Fruit fly (Drosophila melanogaster) whole organism, embryonic: ENCODE measurements around the gene DIP-eta.
A peak's percentile ranks its signal among the peaks of the same experiment; 100 is the strongest.

ENCODE experiments used
- Atf6 ChIP-seq: fragments of 200-800 bp; sonication (Bioruptor generic); IDR thresholded peaks from 2 replicates; pipeline ENCODE4 v1.3.6; 2022; ENCODE audit warnings: missing biosample characterization, missing genetic modification characterization
- CG10462 ChIP-seq: fragments of 200-800 bp; sonication (Bioruptor generic); optimal IDR thresholded peaks from 2 replicates; lab custom pipeline; 2016; ENCODE audit warnings: missing biosample characterization, missing genetic modification characterization
- CG11398 ChIP-seq: fragments of 200-800 bp; sonication (Bioruptor generic); optimal IDR thresholded peaks from 2 replicates; lab custom pipeline; 2016; ENCODE audit warnings: missing biosample characterization, missing genetic modification characterization
- CG12236 ChIP-seq: fragments of 200-800 bp; sonication (Bioruptor generic); optimal IDR thresholded peaks from 2 replicates; lab custom pipeline; 2016; ENCODE audit warnings: missing biosample characterization, missing genetic modification characterization
- CG14667 ChIP-seq: fragments of 200-800 bp; sonication (Bioruptor generic); IDR thresholded peaks from 2 replicates; pipeline ENCODE4 v1.3.6; 2022; ENCODE audit warnings: missing biosample characterization, missing genetic modification characterization
- CG14965 ChIP-seq: fragments of 200-800 bp; sonication (Bioruptor generic); optimal IDR thresholded peaks from 2 replicates; lab custom pipeline; 2016; ENCODE audit warnings: missing biosample characterization, missing genetic modification characterization, borderline replicate concordance
- CG15269 ChIP-seq: fragments of 200-800 bp; sonication (Bioruptor generic); optimal IDR thresholded peaks from 2 replicates; lab custom pipeline; 2018; ENCODE audit warnings: missing biosample characterization, mild to moderate bottlenecking, missing genetic modification characterization, moderate library complexity
- CG1647 ChIP-seq: fragments of 200-800 bp; sonication (Bioruptor generic); optimal IDR thresholded peaks from 3 replicates; lab custom pipeline; 2016; ENCODE audit warnings: missing biosample characterization, missing genetic modification characterization
- CG17328 ChIP-seq: fragments of 200-800 bp; sonication (Bioruptor generic); IDR thresholded peaks from 2 replicates; pipeline ENCODE4 v1.3.6; 2022; ENCODE audit warnings: missing biosample characterization, missing genetic modification characterization
- CG17612 ChIP-seq: fragments of 200-800 bp; sonication (Bioruptor generic); IDR thresholded peaks from 2 replicates; pipeline ENCODE4 v1.3.6; 2022; ENCODE audit warnings: missing biosample characterization, missing genetic modification characterization
- CG1792 ChIP-seq: fragments of 200-800 bp; sonication (Bioruptor generic); optimal IDR thresholded peaks from 2 replicates; lab custom pipeline; 2016; ENCODE audit warnings: missing biosample characterization, missing genetic modification characterization
- CG1832 ChIP-seq: fragments of 200-800 bp; sonication (Bioruptor generic); optimal IDR thresholded peaks from 2 replicates; lab custom pipeline; 2017; ENCODE audit warnings: missing biosample characterization, mild to moderate bottlenecking, missing genetic modification characterization, inconsistent platforms
- CG4282 ChIP-seq: fragments of 200-800 bp; sonication (Bioruptor generic); optimal IDR thresholded peaks from 2 replicates; lab custom pipeline; 2016; ENCODE audit warnings: missing biosample characterization, missing genetic modification characterization
- CG4617 ChIP-seq: fragments of 200-800 bp; sonication (Bioruptor generic); optimal IDR thresholded peaks from 3 replicates; lab custom pipeline; 2016; ENCODE audit warnings: missing biosample characterization, missing genetic modification characterization, borderline replicate concordance
- CG4820 ChIP-seq: fragments of 200-800 bp; sonication (Bioruptor generic); optimal IDR thresholded peaks from 3 replicates; lab custom pipeline; 2016; ENCODE audit warnings: missing biosample characterization, missing genetic modification characterization
- CG6272 ChIP-seq: fragments of 200-800 bp; sonication (Bioruptor generic); IDR thresholded peaks from 2 replicates; pipeline ENCODE4 v1.3.6; 2022; ENCODE audit warnings: missing biosample characterization, missing genetic modification characterization
- CG6765 ChIP-seq: fragments of 200-800 bp; sonication (Bioruptor generic); optimal IDR thresholded peaks from 3 replicates; lab custom pipeline; 2017; ENCODE audit warnings: missing biosample characterization, mild to moderate bottlenecking, missing genetic modification characterization
- CG7271 ChIP-seq: fragments of 200-800 bp; sonication (Bioruptor generic); optimal IDR thresholded peaks from 2 replicates; lab custom pipeline; 2018; ENCODE audit warnings: missing biosample characterization, mild to moderate bottlenecking, missing genetic modification characterization, moderate library complexity
- CG7357 ChIP-seq: fragments of 200-800 bp; sonication (Bioruptor generic); IDR thresholded peaks from 3 replicates; pipeline ENCODE4 v1.3.6; 2022; ENCODE audit warnings: missing biosample characterization, missing genetic modification characterization
- CG8388 ChIP-seq: fragments of 200-800 bp; sonication (Bioruptor generic); optimal IDR thresholded peaks from 2 replicates; lab custom pipeline; 2019; ENCODE audit warnings: missing biosample characterization, mild to moderate bottlenecking, missing genetic modification characterization, moderate library complexity
- CG8944 ChIP-seq: fragments of 200-800 bp; sonication (Bioruptor generic); optimal IDR thresholded peaks from 3 replicates; lab custom pipeline; 2016; ENCODE audit warnings: missing biosample characterization, missing genetic modification characterization
- D ChIP-seq, 2 experiments: fragments of 200-800 bp in 1 of 2; fragments of >200 bp in 1 of 2; sonication (Bioruptor generic) in 1 of 2; optimal IDR thresholded peaks; 2 replicates in 1 of 2; 3 replicates in 1 of 2; lab custom pipeline; 2017; ENCODE audit warnings: mild to moderate bottlenecking in 1 of 2, missing biosample characterization in 1 of 2, missing genetic modification characterization in 1 of 2, missing genetic modification reagents in 1 of 2
- Dad ChIP-seq: fragments of 200-800 bp; sonication (Bioruptor generic); optimal IDR thresholded peaks from 3 replicates; lab custom pipeline; 2016; ENCODE audit warnings: missing biosample characterization, missing genetic modification characterization
- Dfd ChIP-seq, 2 experiments: fragments of >200 bp; optimal IDR thresholded peaks; 2 replicates each; lab custom pipeline; 2017; ENCODE audit warnings: missing biosample characterization in 2 of 2, missing genetic modification characterization in 2 of 2
- Eip74EF ChIP-seq, 2 experiments: fragments of 200-800 bp in 1 of 2; fragments of >200 bp in 1 of 2; sonication (Bioruptor generic) in 1 of 2; optimal IDR thresholded peaks; 2 replicates each; lab custom pipeline; 2017 to 2019; ENCODE audit warnings: missing biosample characterization in 2 of 2, missing genetic modification characterization in 2 of 2, mild to moderate bottlenecking in 1 of 2, moderate library complexity in 1 of 2
- HLH3B ChIP-seq: fragments of 200-800 bp; sonication (Bioruptor generic); IDR thresholded peaks from 2 replicates; pipeline ENCODE4 v1.3.6; 2022; ENCODE audit warnings: missing biosample characterization, missing genetic modification characterization
- HLH54F ChIP-seq: fragments of 200-800 bp; sonication (Bioruptor generic); optimal IDR thresholded peaks from 3 replicates; lab custom pipeline; 2016; ENCODE audit warnings: missing biosample characterization, missing genetic modification characterization
- Kr ChIP-seq: fragments of 200-800 bp; sonication (Bioruptor generic); optimal IDR thresholded peaks from 2 replicates; lab custom pipeline; 2017; ENCODE audit warnings: missing biosample characterization, mild to moderate bottlenecking, missing genetic modification characterization
- Lim3 ChIP-seq: fragments of 200-800 bp; sonication (Bioruptor generic); IDR thresholded peaks from 2 replicates; pipeline ENCODE4 v1.3.6; 2022; ENCODE audit warnings: missing biosample characterization, missing genetic modification characterization
- MBD-R2 ChIP-seq: fragments of 200-800 bp; sonication (Bioruptor generic); IDR thresholded peaks from 2 replicates; pipeline ENCODE4 v1.3.6; 2022; ENCODE audit warnings: missing biosample characterization, missing genetic modification characterization
- ab ChIP-seq: fragments of 200-800 bp; sonication (Bioruptor generic); optimal IDR thresholded peaks from 2 replicates; lab custom pipeline; 2016; ENCODE audit warnings: missing biosample characterization, missing genetic modification characterization
- ac ChIP-seq: fragments of 200-800 bp; sonication (Bioruptor generic); optimal IDR thresholded peaks from 3 replicates; lab custom pipeline; 2017; ENCODE audit warnings: missing biosample characterization, mild to moderate bottlenecking, missing genetic modification characterization
- aop ChIP-seq: fragments of 200-800 bp; sonication (Bioruptor generic); IDR thresholded peaks from 2 replicates; pipeline ENCODE4 v1.3.6; 2022; ENCODE audit warnings: missing biosample characterization, missing genetic modification characterization
- ash1 ChIP-seq: fragments of 200-800 bp; sonication (Bioruptor generic); optimal IDR thresholded peaks from 2 replicates; lab custom pipeline; 2018; ENCODE audit warnings: missing biosample characterization, mild to moderate bottlenecking, missing genetic modification characterization
- az2 ChIP-seq: fragments of 200-800 bp; sonication (Bioruptor generic); optimal IDR thresholded peaks from 3 replicates; lab custom pipeline; 2016; ENCODE audit warnings: missing biosample characterization, missing genetic modification characterization
- bbx ChIP-seq: fragments of 200-800 bp; sonication (Bioruptor generic); IDR thresholded peaks from 2 replicates; pipeline ENCODE4 v1.3.6; 2022; ENCODE audit warnings: missing biosample characterization, missing genetic modification characterization; ENCODE audit not compliant: partially characterized antibody
- bigmax ChIP-seq: fragments of 200-800 bp; sonication (Bioruptor generic); optimal IDR thresholded peaks from 2 replicates; lab custom pipeline; 2018; ENCODE audit warnings: missing biosample characterization, mild to moderate bottlenecking, missing genetic modification characterization
- crc ChIP-seq: fragments of 200-800 bp; sonication (Bioruptor generic); optimal IDR thresholded peaks from 2 replicates; lab custom pipeline; 2016; ENCODE audit warnings: missing biosample characterization, missing genetic modification characterization
- crol ChIP-seq: fragments of 200-800 bp; sonication (Bioruptor generic); IDR thresholded peaks from 2 replicates; pipeline ENCODE4 v1.3.6; 2022; ENCODE audit warnings: missing biosample characterization, missing genetic modification characterization
- fu2 ChIP-seq: fragments of 200-800 bp; sonication (Bioruptor generic); optimal IDR thresholded peaks from 2 replicates; lab custom pipeline; 2016; ENCODE audit warnings: missing biosample characterization, missing genetic modification characterization
- gcm ChIP-seq: fragments of 200-800 bp; sonication (Bioruptor generic); optimal IDR thresholded peaks from 2 replicates; lab custom pipeline; 2019; ENCODE audit warnings: missing biosample characterization, mild to moderate bottlenecking, missing genetic modification characterization, moderate library complexity
- gro ChIP-seq: fragments of 200-800 bp; sonication (Bioruptor generic); optimal IDR thresholded peaks from 2 replicates; lab custom pipeline; 2016; ENCODE audit warnings: missing biosample characterization, missing genetic modification characterization
- hth ChIP-seq: fragments of >200 bp; optimal IDR thresholded peaks from 2 replicates; lab custom pipeline; 2017; ENCODE audit warnings: inconsistent platforms
- lbe ChIP-seq: fragments of 200-800 bp; sonication (Bioruptor generic); optimal IDR thresholded peaks from 2 replicates; lab custom pipeline; 2016; ENCODE audit warnings: missing biosample characterization, mild to moderate bottlenecking, missing genetic modification characterization
- nmo ChIP-seq: fragments of 200-800 bp; sonication (Bioruptor generic); optimal IDR thresholded peaks from 2 replicates; lab custom pipeline; 2018; ENCODE audit warnings: missing biosample characterization, mild to moderate bottlenecking, missing genetic modification characterization, moderate library complexity
- otp ChIP-seq: fragments of 200-800 bp; sonication (Bioruptor generic); IDR thresholded peaks from 3 replicates; pipeline ENCODE4, ENCODE4 v1.3.6; 2022; ENCODE audit warnings: missing biosample characterization, missing genetic modification characterization
- pb ChIP-seq: fragments of 200-800 bp; sonication (Bioruptor generic); optimal IDR thresholded peaks from 3 replicates; lab custom pipeline; 2016; ENCODE audit warnings: missing biosample characterization, missing genetic modification characterization
- sna ChIP-seq: fragments of 200-800 bp; sonication (Bioruptor generic); IDR thresholded peaks from 2 replicates; pipeline ENCODE4 v1.3.6; 2022; ENCODE audit warnings: missing biosample characterization, missing genetic modification characterization; ENCODE audit not compliant: partially characterized antibody
- sqz ChIP-seq: fragments of 200-800 bp; sonication (Bioruptor generic); optimal IDR thresholded peaks from 3 replicates; lab custom pipeline; 2018; ENCODE audit warnings: missing biosample characterization, mild to moderate bottlenecking, missing genetic modification characterization
- tin ChIP-seq: fragments of 200-800 bp; sonication (Bioruptor generic); optimal IDR thresholded peaks from 3 replicates; lab custom pipeline; 2016; ENCODE audit warnings: missing biosample characterization, missing genetic modification characterization
- ttk ChIP-seq: fragments of 200-800 bp; sonication (Bioruptor generic); IDR thresholded peaks from 2 replicates; pipeline ENCODE4 v2.1.2; 2022; ENCODE audit warnings: missing biosample characterization, missing genetic modification characterization
- zfh2 ChIP-seq: fragments of 200-800 bp; sonication (Bioruptor generic); optimal IDR thresholded peaks from 2 replicates; lab custom pipeline; 2016; ENCODE audit warnings: missing biosample characterization, missing genetic modification characterization

DIP-eta gene

DNA sequence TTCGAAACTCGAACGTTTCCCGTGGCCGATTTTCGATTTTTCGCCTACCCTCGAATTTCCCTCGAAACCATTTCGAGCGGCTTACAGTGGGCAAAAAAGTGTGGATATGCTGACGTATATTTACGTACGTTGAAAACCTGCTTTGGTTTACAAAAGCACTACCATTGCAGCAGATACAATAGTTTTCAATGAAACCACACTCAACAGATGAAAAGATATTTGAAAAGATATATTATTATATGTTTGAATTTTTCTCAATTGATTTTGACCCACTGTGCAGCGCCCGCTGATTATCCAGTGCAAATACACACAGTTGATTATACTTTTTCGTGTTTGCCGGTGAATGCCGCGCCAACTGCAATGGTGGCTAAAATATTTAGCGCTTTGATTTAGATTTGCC is 7.6 kb downstream of the DIP-eta start (continued):
- TF ChIP-seq CG10462: no peak
- TF ChIP-seq MBD-R2: no peak
- no peak for TF ChIP-seq Eip74EF (GFP tag; optimal IDR thresholded peaks at IDR 0.05; lab: Kevin White, UChicago)
- TF ChIP-seq sna (GFP tag; lab: Robert Waterston, UW): no peak
- peak; percentile 39; the same call in 1 of the 2 replicates for TF ChIP-seq HLH3B
- TF ChIP-seq tin (GFP tag; lab: Kevin White, UChicago): peak; percentile 11
- TF ChIP-seq CG7357 (GFP tag; lab: Robert Waterston, UW): no peak
- no peak for TF ChIP-seq D (optimal IDR thresholded peaks at IDR 0.05; lab: Kevin White, UChicago)
- TF ChIP-seq D (GFP tag; optimal IDR thresholded peaks at IDR 0.05; lab: Kevin White, UChicago): peak; percentile 38
- no peak for TF ChIP-seq sqz (GFP tag; lab: Kevin White, UChicago)
- no peak for TF ChIP-seq ash1 (GFP tag; lab: Kevin White, UChicago)
- no peak for TF ChIP-seq ab (GFP tag; lab: Kevin White, UChicago)
- no peak for TF ChIP-seq Dad (GFP tag; lab: Kevin White, UChicago)
- TF ChIP-seq hth (lab: Kevin White, UChicago): no peak
- TF ChIP-seq CG14667 (GFP tag; lab: Robert Waterston, UW): no peak
- TF ChIP-seq gro: no peak
- TF ChIP-seq CG1792: no peak
- TF ChIP-seq CG6272 (GFP tag; lab: Robert Waterston, UW): no peak
- TF ChIP-seq bigmax (GFP tag; lab: Kevin White, UChicago): no peak
- TF ChIP-seq CG4617 (GFP tag; lab: Kevin White, UChicago): no peak
- no peak for TF ChIP-seq Lim3 (GFP tag; lab: Robert Waterston, UW)
- TF ChIP-seq CG11398 (GFP tag; lab: Kevin White, UChicago): no peak
- TF ChIP-seq HLH54F (GFP tag; lab: Kevin White, UChicago): no peak
- TF ChIP-seq aop (GFP tag; lab: Robert Waterston, UW): no peak
- TF ChIP-seq CG14965 (GFP tag; lab: Kevin White, UChicago): no peak
- TF ChIP-seq CG4820 (GFP tag; lab: Kevin White, UChicago): peak; percentile 25
- TF ChIP-seq zfh2 (GFP tag; lab: Kevin White, UChicago): no peak
- no peak for TF ChIP-seq lbe
- TF ChIP-seq crc (GFP tag; lab: Kevin White, UChicago): no peak
- TF ChIP-seq CG12236 (GFP tag; lab: Kevin White, UChicago): no peak
- TF ChIP-seq fu2 (GFP tag; lab: Kevin White, UChicago): no peak
- no peak for TF ChIP-seq CG6765 (GFP tag; lab: Kevin White, UChicago)
- TF ChIP-seq nmo (GFP tag; lab: Kevin White, UChicago): peak; percentile 28
- TF ChIP-seq CG4282 (GFP tag; lab: Kevin White, UChicago): no peak
- no peak for TF ChIP-seq ac (GFP tag; lab: Kevin White, UChicago)
- peak; percentile 29 for TF ChIP-seq CG15269 (tag; lab: Kevin White, UChicago)
- TF ChIP-seq CG1832: no peak
- no peak for TF ChIP-seq CG7271 (tag; lab: Kevin White, UChicago)
- TF ChIP-seq CG8388: peak; percentile 51
- no peak for TF ChIP-seq gcm
- TF ChIP-seq az2 (GFP tag; lab: Kevin White, UChicago): no peak
- no peak for TF ChIP-seq CG8944
- no peak for TF ChIP-seq crol (GFP tag; lab: Robert Waterston, UW)
- TF ChIP-seq otp: no peak
- TF ChIP-seq bbx (GFP tag; lab: Robert Waterston, UW): no peak
- no peak for TF ChIP-seq pb (GFP tag; lab: Kevin White, UChicago)
- 0 out of 2 replicates have a peak, but pooled peaks have one; percentile 20 for TF ChIP-seq ttk
- no peak for TF ChIP-seq CG1647 (GFP tag; lab: Kevin White, UChicago)
- TF ChIP-seq CG17612 (GFP tag; lab: Robert Waterston, UW): no peak
- TF ChIP-seq CG17328: no peak
- no peak for TF ChIP-seq Atf6 (GFP tag; lab: Robert Waterston, UW)
- no peak for TF ChIP-seq Dfd (GFP tag; optimal IDR thresholded peaks at IDR 0.05; lab: Kevin White, UChicago)
- TF ChIP-seq Kr (GFP tag; lab: Kevin White, UChicago): no peak
